Fruit fly (Drosophila melanogaster) whole organism, embryonic: ENCODE results near the gene CG43678.

Experiments
- CG10565 ChIP-seq: fragments of 200-800 bp; sonication (Bioruptor generic); optimal IDR thresholded peaks from 3 replicates; lab custom pipeline; 2016; ENCODE audit warnings: missing biosample characterization, mild to moderate bottlenecking, missing genetic modification characterization
- CG12155 ChIP-seq: fragments of 200-800 bp; sonication (Bioruptor generic); optimal IDR thresholded peaks from 3 replicates; lab custom pipeline; 2016; ENCODE audit warnings: missing biosample characterization, missing genetic modification characterization
- chinmo ChIP-seq: fragments of 200-800 bp; sonication (Bioruptor generic); IDR thresholded peaks from 4 replicates; pipeline ENCODE4 v1.3.6; 2022; ENCODE audit warnings: missing biosample characterization, missing genetic modification characterization; ENCODE audit not compliant: partially characterized antibody
- gro ChIP-seq: fragments of 200-800 bp; sonication (Bioruptor generic); optimal IDR thresholded peaks from 2 replicates; lab custom pipeline; 2016; ENCODE audit warnings: missing biosample characterization, missing genetic modification characterization
- onecut ChIP-seq: fragments of 200-800 bp; sonication (Bioruptor generic); IDR thresholded peaks from 2 replicates; pipeline ENCODE4 v1.3.6; 2022; ENCODE audit warnings: missing biosample characterization, missing genetic modification characterization
- peb ChIP-seq: fragments of 200-800 bp; sonication (Bioruptor generic); IDR thresholded peaks from 2 replicates; pipeline ENCODE4 v1.3.6; 2022; ENCODE audit warnings: missing biosample characterization, missing genetic modification characterization

DNA sequence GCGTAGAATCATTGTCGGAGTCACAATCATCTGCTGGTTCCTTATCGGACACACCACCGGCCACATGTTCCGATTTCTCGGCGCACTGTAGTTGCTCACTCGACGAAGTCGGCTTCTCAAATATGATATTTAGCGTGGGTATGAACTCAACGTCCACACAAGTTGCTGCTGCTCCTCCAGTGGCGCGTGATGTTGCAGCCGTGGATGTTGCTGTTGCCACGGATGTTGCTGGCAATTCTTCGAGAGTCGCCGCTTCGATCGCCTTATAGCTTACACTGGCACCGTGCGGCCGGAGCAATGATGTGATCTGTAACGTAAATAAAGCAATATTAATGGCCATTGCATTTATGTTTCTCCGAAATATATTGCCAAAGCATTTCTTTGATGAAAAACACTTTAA, 35.0 kb upstream of the CG43678 start:
- no peak for TF ChIP-seq CG12155 (GFP tag; lab: Kevin White, UChicago)
- TF ChIP-seq CG10565 (GFP tag; lab: Kevin White, UChicago): no peak
- TF ChIP-seq peb (GFP tag; lab: Robert Waterston, UW): no peak
- no peak for TF ChIP-seq onecut (GFP tag; lab: Robert Waterston, UW)
- no peak for TF ChIP-seq chinmo (GFP tag; lab: Robert Waterston, UW)
- TF ChIP-seq gro: no peak
